Worm (Caenorhabditis elegans) whole organism, midembryonic: ENCODE measurements around the gene F09E5.14.

Source experiments
- T22C8.4 ChIP-seq: fragments of 200-800 bp; sonication (Bioruptor generic); IDR thresholded peaks from 2 replicates; pipeline ENCODE4 v1.3.6; 2022; ENCODE audit warnings: missing genetic modification characterization, missing compliant biosample characterization
- cog-1 ChIP-seq: sonication (generic microtip); optimal IDR thresholded peaks from 2 replicates; lab custom pipeline; 2016; ENCODE audit warnings: missing genetic modification characterization, missing compliant biosample characterization
- flt-1 ChIP-seq: fragments of 200-800 bp; sonication (Bioruptor generic); IDR thresholded peaks from 2 replicates; pipeline ENCODE4 v1.3.6; 2022; ENCODE audit warnings: missing genetic modification characterization, missing compliant biosample characterization
- med-1 ChIP-seq: sonication (generic microtip); optimal IDR thresholded peaks from 2 replicates; lab custom pipeline; 2017; ENCODE audit warnings: missing genetic modification characterization, mild to moderate bottlenecking, missing compliant biosample characterization, antibody characterized with exemption, missing genetic modification reagents; ENCODE audit not compliant: insufficient read depth
- tab-1 ChIP-seq: fragments of 200-800 bp; sonication (Bioruptor generic); IDR thresholded peaks from 2 replicates; pipeline ENCODE4 v1.3.6; 2022; ENCODE audit warnings: missing genetic modification characterization, missing compliant biosample characterization
- ztf-23 ChIP-seq: fragments of 200-800 bp; sonication (Bioruptor generic); IDR thresholded peaks from 2 replicates; pipeline ENCODE4 v1.3.6; 2022; ENCODE audit warnings: missing genetic modification reagents, missing genetic modification characterization, missing compliant biosample characterization
- ztf-29 ChIP-seq: fragments of 200-800 bp; sonication (Bioruptor generic); IDR thresholded peaks from 2 replicates; pipeline ENCODE4 v1.3.6; 2022; ENCODE audit warnings: missing genetic modification reagents, missing genetic modification characterization, missing compliant biosample characterization

ce11 chrII:5338301-5338700, 6.4 kb downstream of the F09E5.14 start:
- TF ChIP-seq med-1 (GFP tag; lab: Kevin White, UChicago), result no peak
- no peak for TF ChIP-seq flt-1 (GFP tag; lab: Robert Waterston, UW)
- no peak for TF ChIP-seq ztf-29 (GFP tag; lab: Robert Waterston, UW)
- TF ChIP-seq cog-1, result no peak
- no peak for TF ChIP-seq T22C8.4 (GFP tag; lab: Robert Waterston, UW)
- TF ChIP-seq ztf-23, result no peak
- TF ChIP-seq tab-1 (GFP tag; lab: Robert Waterston, UW), result no peak
